Fruit fly (Drosophila melanogaster): Measurements from ENCODE around the gene CG7115.

DNA sequence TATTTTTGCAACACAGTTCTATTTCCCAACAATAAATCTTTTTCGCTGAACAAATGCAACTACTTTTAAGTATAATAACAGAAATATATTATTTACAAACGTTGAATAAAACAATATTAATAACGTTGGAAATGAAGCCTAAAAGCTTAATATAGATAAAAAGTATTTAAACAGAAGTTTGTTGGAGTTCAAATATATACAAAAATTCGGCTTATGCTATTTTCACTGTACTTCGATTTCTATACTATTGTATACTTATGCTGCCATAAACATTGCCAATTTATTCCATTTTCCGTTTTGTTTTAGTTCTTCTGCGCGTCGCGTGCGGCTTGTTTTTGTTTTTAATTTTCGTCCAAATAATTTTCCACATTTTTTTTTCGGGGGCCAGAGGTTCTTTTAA lies at the start of gene CG7115:
- TF ChIP-seq psq (optimal IDR thresholded peaks at IDR 0.05) (no peak), pan (optimal IDR thresholded peaks at IDR 0.05) (no peak)
